Fruit fly (Drosophila melanogaster): ENCODE results near the gene Tsen34.

- TF ChIP-seq jim (GFP tag; optimal IDR thresholded peaks at IDR 0.05) = no peak
- TF ChIP-seq h (GFP tag; optimal IDR thresholded peaks at IDR 0.05) = no peak
- TF ChIP-seq psq (GFP tag; optimal IDR thresholded peaks at IDR 0.05) = no peak
- no peak for TF ChIP-seq HLH106 (tag; optimal IDR thresholded peaks at IDR 0.05)
- no peak for TF ChIP-seq brk (GFP tag; optimal IDR thresholded peaks at IDR 0.05)
Measured at dm6 chr3L:14780187-14780586, 18.5 kb upstream of the Tsen34 start.
